Worm (Caenorhabditis elegans): Measurements from ENCODE around the gene srx-1.

Gene srx-1

ce11 chrV:8972271-8972670 lies 31.2 kb upstream of the srx-1 start, which contains the start of gene nhr-195:
Gene nhr-195, minus strand, starts transcription at chrV:8972371.
- TF ChIP-seq dmd-9 (GFP tag; IDR thresholded peaks at IDR 0.05), result no peak
- no peak for TF ChIP-seq lin-38 (GFP tag; IDR thresholded peaks at IDR 0.05)
- no peak for TF ChIP-seq arid-1 (GFP tag; conservative IDR thresholded peaks at IDR 0.05)
- no peak for TF ChIP-seq nhr-48 (tag; optimal IDR thresholded peaks at IDR 0.05)
- TF ChIP-seq nhr-25 (tag; optimal IDR thresholded peaks at IDR 0.05; ENCODE audit: borderline replicate concordance, insufficient read depth), result no peak
- no peak for TF ChIP-seq sdz-12 (GFP tag; optimal IDR thresholded peaks at IDR 0.05)
- TF ChIP-seq cey-2 (tag; optimal IDR thresholded peaks at IDR 0.05; ENCODE audit: borderline replicate concordance, insufficient read depth), result no peak
- no peak for TF ChIP-seq ztf-11 (tag; optimal IDR thresholded peaks at IDR 0.05)
- no peak for TF ChIP-seq hlh-11 (tag; optimal IDR thresholded peaks at IDR 0.05)
- TF ChIP-seq lin-29 (GFP tag; IDR thresholded peaks at IDR 0.05), result no peak
- no peak for TF ChIP-seq ama-1 (optimal IDR thresholded peaks at IDR 0.05)
- no peak for TF ChIP-seq lin-15B (tag; optimal IDR thresholded peaks at IDR 0.05)
- no peak for TF ChIP-seq daf-19 (GFP tag; conservative IDR thresholded peaks at IDR 0.05)

ce11 chrV:8974889-8975422 lies 28.5 kb upstream of the srx-1 start, which contains the start of gene nhr-143:
Gene nhr-143, minus strand, starts transcription at chrV:8974939.
- TF ChIP-seq daf-16 (GFP tag; optimal IDR thresholded peaks at IDR 0.05) (no peak), daf-16 (tag; optimal IDR thresholded peaks at IDR 0.05) (peak; percentile 27), dve-1 (tag; optimal IDR thresholded peaks at IDR 0.05; ENCODE audit: insufficient read depth) (peak; percentile 61), nhr-77 (tag; optimal IDR thresholded peaks at IDR 0.05) (peak; percentile 31), fkh-10 (GFP tag; optimal IDR thresholded peaks at IDR 0.05) (no peak), dmd-8 (GFP tag; IDR thresholded peaks at IDR 0.05) (no peak), lin-38 (GFP tag; IDR thresholded peaks at IDR 0.05) (no peak), mep-1 (tag; optimal IDR thresholded peaks at IDR 0.05) (peak; percentile 11), ceh-20 (GFP tag; IDR thresholded peaks at IDR 0.05) (no peak), nhr-111 (GFP tag; optimal IDR thresholded peaks at IDR 0.05) (no peak), set-16 (GFP tag; IDR thresholded peaks at IDR 0.05) (no peak), hlh-11 (tag; optimal IDR thresholded peaks at IDR 0.05) (peak; percentile 47), nhr-11 (tag; optimal IDR thresholded peaks at IDR 0.05) (no peak), lsy-2 (tag; optimal IDR thresholded peaks at IDR 0.05) (peak in 1 of 2 experiments; percentile 17), nhr-28 (tag; optimal IDR thresholded peaks at IDR 0.05) (peak; percentile 43), dmd-6 (GFP tag; IDR thresholded peaks at IDR 0.05) (peak; percentile 50), egl-27 (tag; optimal IDR thresholded peaks at IDR 0.05) (no peak), ZK546.5 (tag; optimal IDR thresholded peaks at IDR 0.05) (no peak), pqm-1 (tag; optimal IDR thresholded peaks at IDR 0.05) (peak; percentile 41), unc-62 (GFP tag; optimal IDR thresholded peaks at IDR 0.05 in 1 of 2) (peak in 1 of 2 experiments; percentile 10), unc-62 (tag; optimal IDR thresholded peaks at IDR 0.05) (no peak), mxl-3 (GFP tag; optimal IDR thresholded peaks at IDR 0.05) (no peak), ZK337.2 (GFP tag; IDR thresholded peaks at IDR 0.05) (no peak), zip-2 (tag; optimal IDR thresholded peaks at IDR 0.05) (no peak)

DNA sequence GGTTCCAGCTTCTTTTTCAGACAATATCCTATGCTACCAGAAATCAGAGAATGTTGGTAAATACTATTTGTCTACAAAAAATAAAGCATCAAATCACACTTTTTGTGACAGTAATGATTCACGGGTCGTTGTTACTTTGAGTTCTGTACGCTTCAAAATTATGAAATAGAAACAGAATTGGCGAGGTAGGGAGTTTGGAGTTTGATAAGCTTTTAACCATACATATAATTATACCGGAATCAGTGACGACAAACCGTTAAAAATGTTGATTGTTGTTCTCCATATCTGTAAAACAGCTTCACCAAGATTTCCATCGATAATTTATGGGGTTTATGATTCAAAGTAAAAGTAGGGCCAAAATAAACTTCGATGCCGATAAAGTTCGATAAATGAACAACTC lies 25.6 kb upstream of the srx-1 start:
- TF ChIP-seq lim-7 (GFP tag; IDR thresholded peaks at IDR 0.05) (no peak), dmd-8 (GFP tag; IDR thresholded peaks at IDR 0.05) (no peak), daf-16 (GFP tag; optimal IDR thresholded peaks at IDR 0.05) (no peak), daf-16 (tag; optimal IDR thresholded peaks at IDR 0.05) (peak; percentile 66), php-3 (GFP tag; IDR thresholded peaks at IDR 0.05) (0 out of 2 replicates have a peak, but pooled peaks have one; percentile 14), pqm-1 (tag; optimal IDR thresholded peaks at IDR 0.05) (peak; percentile 46), nhr-42 (GFP tag; IDR thresholded peaks at IDR 0.05) (no peak), vab-7 (GFP tag; IDR thresholded peaks at IDR 0.05) (no peak)
